Worm (Caenorhabditis elegans): ENCODE data around the gene Y44A6B.3.

The Y44A6B.3 gene

DNA sequence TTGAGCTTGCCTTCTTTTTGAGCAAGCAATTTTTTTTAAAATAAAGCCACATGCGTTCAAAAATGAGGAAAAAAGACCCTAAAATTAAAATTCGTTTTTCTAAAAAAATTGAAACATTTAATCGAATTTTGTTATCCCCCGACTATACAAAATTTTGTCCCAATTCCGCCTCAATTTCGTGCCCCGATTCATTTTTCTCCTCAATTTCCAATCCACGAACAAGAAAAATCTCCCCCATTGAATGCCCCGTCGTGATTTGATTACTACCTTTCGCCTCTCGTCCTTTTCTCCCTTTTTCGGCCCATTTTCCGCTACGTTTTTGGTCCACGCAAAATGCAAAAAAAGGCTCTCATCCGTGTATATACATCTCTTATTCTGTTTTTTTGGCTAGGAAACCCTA lies 13.7 kb upstream of the Y44A6B.3 start:
- TF ChIP-seq W03F9.2 (tag; optimal IDR thresholded peaks at IDR 0.05) (no peak), him-1 (tag; optimal IDR thresholded peaks at IDR 0.05) (no peak), dao-5 (tag; optimal IDR thresholded peaks at IDR 0.05) (no peak)

DNA sequence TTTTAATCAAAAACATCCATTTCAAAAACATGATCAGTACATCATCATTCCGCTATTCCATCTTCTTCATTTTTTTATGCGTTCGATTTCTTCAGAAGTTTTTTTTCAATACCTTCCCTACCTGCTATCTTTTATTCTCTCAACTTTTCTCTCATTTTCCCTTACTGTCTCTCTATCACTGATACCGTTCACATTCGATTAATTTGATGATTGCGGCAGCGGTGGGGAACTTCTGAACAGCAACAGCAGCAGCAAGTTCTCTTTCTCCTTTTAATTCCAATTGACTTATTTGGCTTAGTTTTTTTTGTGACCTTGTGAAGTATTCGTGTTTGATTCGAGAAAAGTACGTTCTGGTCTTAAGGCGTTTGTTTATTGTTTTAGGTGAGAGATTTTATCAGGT lies 10.6 kb upstream of the Y44A6B.3 start:
- TF ChIP-seq W03F9.2 (tag; optimal IDR thresholded peaks at IDR 0.05) (no peak), dao-5 (tag; optimal IDR thresholded peaks at IDR 0.05) (no peak), him-1 (tag; optimal IDR thresholded peaks at IDR 0.05) (no peak)

DNA sequence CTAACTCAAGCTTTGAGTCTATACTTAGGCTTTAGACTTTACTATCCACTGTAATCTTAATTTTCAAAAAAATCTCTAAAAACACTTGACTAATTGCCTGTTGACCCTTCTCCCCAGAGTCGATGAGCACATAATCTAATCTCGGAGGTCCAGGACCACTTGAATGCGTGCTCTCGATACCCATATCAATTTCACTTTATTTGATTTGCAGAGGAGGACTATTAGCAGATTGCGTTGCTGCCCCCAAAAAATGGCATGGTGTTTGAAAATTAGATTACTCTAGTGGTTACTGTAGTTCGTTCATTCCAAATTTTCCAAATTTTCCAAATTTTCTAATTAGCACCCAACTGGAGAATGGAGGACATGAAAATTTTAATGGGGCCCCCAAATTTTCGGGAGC lies 7.2 kb upstream of the Y44A6B.3 start:
- TF ChIP-seq dao-5 (tag; optimal IDR thresholded peaks at IDR 0.05) (no peak), him-1 (tag; optimal IDR thresholded peaks at IDR 0.05) (no peak), W03F9.2 (tag; optimal IDR thresholded peaks at IDR 0.05) (no peak)

DNA sequence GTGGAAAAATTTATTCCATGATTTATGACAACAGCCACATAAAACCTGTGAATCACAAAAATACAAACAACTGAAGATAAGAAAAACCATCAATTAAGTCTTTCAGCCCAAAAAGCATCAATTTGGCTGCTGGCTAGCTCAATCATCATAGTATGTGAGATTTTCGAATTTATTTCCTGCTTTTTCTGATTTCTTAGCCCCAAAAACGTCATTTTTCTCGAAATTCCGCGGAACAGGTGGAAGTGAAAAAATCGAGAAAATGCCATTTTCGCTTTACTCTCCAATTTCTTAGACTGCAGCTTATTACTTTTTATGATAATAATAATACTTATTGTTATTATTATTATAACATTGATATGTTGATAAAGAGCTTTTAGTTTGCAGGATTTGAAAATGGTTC lies 3.7 kb upstream of the Y44A6B.3 start, which contains the start of gene srxa-15:
TSS of gene srxa-15 (plus strand) at position 301 of the 400 bp plus-strand sequence.
- no peak for TF ChIP-seq W03F9.2 (tag; optimal IDR thresholded peaks at IDR 0.05)
- TF ChIP-seq dao-5 (tag; optimal IDR thresholded peaks at IDR 0.05), result no peak
- TF ChIP-seq him-1 (tag; optimal IDR thresholded peaks at IDR 0.05), result no peak

DNA sequence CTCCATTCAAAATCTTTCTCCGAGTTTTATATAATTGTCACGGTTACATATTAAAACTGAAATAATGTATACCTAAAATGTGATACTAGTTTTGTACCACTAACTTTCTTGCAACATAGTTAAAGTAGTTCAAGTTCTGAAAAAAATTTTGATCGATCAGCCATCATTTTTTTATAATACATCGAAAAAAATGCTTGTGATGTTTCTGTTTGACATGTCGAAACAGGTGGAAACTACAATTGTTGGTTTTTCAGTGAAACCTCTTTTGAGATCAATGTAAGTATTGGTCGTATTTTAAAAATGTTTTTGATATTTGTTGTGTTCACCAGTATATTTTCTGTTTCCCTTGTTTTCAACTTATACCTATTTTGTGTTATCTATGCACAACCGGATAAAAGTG lies 1.1 kb upstream of the Y44A6B.3 start, which contains the start of gene srxa-14:
TSS of gene srxa-14 (plus strand) at position 301 of the 400 bp plus-strand sequence.
- TF ChIP-seq dao-5 (tag; optimal IDR thresholded peaks at IDR 0.05) (no peak), him-1 (tag; optimal IDR thresholded peaks at IDR 0.05) (no peak), W03F9.2 (tag; optimal IDR thresholded peaks at IDR 0.05) (no peak)

DNA sequence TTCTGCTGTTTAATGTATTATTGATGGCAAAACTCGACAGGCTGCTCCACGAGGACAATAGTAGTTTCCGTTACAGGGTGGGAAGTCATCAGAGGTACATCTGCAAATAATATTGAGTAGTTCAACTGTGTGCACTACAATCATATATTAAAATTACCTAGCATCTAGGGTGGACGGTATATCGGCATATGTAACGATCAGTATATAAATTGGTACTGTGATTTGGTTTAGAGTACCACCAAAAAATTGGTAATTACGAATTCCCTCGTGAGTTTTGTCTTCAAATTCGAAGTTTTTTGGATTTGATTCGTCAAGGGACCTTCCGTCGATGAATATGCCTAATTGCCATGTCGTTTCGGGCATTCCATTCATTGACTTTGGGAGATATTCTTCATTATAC lies 1.4 kb downstream of the Y44A6B.3 start, which contains the start of gene ttr-13:
TSS of gene ttr-13 (minus strand) at position 101 of the 400 bp plus-strand sequence.
- TF ChIP-seq him-1 (tag; optimal IDR thresholded peaks at IDR 0.05) (no peak), dao-5 (tag; optimal IDR thresholded peaks at IDR 0.05) (no peak), W03F9.2 (tag; optimal IDR thresholded peaks at IDR 0.05) (no peak)

DNA sequence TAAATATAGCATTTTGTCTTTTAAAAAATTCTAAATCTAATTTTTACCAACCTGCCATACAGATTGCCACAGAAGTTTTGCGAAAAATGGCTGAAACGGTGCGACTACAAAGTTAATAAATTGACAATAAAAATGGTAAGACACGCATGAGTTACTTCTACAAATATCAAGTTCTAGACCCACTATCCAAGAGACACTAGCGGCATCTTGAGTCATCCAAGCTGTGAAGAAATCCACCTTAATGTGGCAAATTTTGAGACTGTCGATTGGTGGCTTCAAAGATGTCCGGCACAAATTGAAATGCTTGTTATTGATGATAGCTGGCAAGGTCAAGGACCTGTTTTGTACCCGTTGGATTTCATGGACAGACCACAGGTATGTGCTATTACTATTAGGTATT lies 3.9 kb downstream of the Y44A6B.3 start, which contains the start of gene F46B3.16:
TSS of gene F46B3.16 (plus strand) at position 301 of the 400 bp plus-strand sequence.
- no peak for TF ChIP-seq dao-5 (tag; optimal IDR thresholded peaks at IDR 0.05)
- TF ChIP-seq W03F9.2 (tag; optimal IDR thresholded peaks at IDR 0.05), result no peak
- TF ChIP-seq him-1 (tag; optimal IDR thresholded peaks at IDR 0.05), result no peak

DNA sequence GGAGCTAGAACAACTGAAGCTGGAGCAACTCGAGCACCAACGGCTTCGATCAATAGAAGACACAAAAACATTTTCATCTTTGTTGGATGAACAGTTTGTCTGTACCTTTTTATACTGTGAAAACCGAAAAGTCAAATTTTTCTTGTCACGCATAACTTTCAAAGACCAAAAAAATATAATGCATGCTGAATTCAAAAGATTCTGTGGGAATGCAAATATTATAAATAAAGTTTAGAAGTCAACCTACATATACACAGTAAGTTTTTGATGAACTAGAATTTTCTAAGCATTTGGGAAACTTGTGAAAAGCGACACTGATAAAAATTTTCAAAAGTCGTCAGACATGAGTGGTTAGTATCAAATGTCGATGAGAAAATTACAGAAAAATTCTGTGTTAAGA lies 4.6 kb downstream of the Y44A6B.3 start, which contains the start of gene F46B3.15:
TSS of gene F46B3.15 (minus strand) at position 101 of the 400 bp plus-strand sequence.
- TF ChIP-seq W03F9.2 (tag; optimal IDR thresholded peaks at IDR 0.05) (no peak), dao-5 (tag; optimal IDR thresholded peaks at IDR 0.05) (no peak), him-1 (tag; optimal IDR thresholded peaks at IDR 0.05) (no peak)

DNA sequence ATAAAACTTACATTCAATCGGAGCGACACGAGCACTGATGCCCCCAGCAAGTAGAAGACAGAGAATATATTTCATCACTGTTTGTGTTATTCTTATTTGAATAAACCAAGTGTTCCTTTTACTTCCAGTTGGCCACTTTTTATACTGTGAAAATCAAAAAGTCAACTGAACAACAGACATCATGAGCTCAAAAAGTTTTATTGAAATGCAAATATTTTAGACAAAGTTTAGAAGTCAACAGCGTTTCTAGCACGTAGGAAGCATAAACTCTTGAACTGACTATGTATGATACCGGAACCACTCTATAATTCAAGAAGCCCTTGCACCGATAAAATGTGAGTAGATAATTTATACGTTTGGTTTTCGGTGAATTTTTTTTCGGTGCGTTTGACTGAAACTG lies 7.0 kb downstream of the Y44A6B.3 start, which contains the start of gene F46B3.14:
TSS of gene F46B3.14 (minus strand) at position 101 of the 400 bp plus-strand sequence.
- TF ChIP-seq W03F9.2 (tag; optimal IDR thresholded peaks at IDR 0.05), result no peak
- TF ChIP-seq dao-5 (tag; optimal IDR thresholded peaks at IDR 0.05), result no peak
- TF ChIP-seq him-1 (tag; optimal IDR thresholded peaks at IDR 0.05), result no peak

DNA sequence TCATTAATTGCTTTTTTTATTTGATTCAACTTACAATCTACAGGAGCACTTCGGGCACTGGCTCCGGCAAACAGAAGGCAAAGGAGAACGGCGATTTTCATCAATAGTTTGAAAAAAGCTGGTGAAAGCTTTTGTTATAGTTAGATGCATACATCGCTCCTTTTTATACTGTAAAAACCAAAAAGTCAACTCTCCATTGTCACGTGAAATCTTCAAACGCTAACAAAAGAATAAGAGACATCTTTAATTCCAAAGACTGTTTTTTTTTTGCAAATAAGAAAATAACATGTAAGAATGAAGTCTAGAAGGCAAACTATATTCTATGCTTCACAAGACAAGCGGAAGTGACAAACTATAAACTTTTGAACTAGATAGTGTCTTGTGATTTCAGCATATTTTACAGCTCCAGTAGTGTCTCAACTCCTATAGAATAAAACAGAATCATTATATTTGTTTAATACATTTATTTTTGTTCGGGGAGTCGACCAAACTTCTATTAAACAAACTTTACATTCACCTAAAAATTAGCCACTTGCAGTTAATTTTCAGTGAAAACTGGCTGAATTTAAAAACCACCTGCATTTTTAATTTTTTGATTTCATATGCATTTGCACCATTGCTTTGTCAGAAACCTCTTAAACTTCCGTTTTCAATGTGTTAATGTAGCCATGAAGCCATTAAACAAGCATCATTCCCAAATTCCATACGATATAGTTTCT lies 12.0 kb downstream of the Y44A6B.3 start, which contains the start of the genes F46B3.9 and srz-18:
TSS of gene F46B3.9 (minus strand) at position 101 of the 719 bp plus-strand sequence.
TSS of gene srz-18 (plus strand) at position 669 of the 719 bp plus-strand sequence.
- TF ChIP-seq dao-5 (tag; optimal IDR thresholded peaks at IDR 0.05) (no peak), W03F9.2 (tag; optimal IDR thresholded peaks at IDR 0.05) (no peak)

DNA sequence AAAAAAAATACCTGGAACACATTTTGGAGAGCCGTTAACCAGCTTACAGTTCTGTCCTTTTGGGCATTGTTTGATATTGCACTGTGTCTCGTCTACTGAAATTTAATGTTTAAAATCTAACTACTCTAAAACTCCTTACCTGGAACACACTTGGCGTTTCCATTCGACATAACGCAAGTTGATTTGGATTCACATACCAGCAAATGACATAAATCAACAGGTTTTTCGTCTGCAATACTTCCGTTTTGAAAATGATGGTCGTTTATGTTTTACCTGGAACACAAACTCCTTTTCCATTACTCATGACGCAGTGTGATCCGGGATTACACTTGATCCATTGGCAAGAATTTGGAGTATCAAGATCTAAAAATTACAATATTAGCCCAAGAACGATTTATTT lies 13.0 kb downstream of the Y44A6B.3 start:
- no peak for TF ChIP-seq dao-5 (tag; optimal IDR thresholded peaks at IDR 0.05)
- no peak for TF ChIP-seq W03F9.2 (tag; optimal IDR thresholded peaks at IDR 0.05)
- no peak for TF ChIP-seq him-1 (tag; optimal IDR thresholded peaks at IDR 0.05)

DNA sequence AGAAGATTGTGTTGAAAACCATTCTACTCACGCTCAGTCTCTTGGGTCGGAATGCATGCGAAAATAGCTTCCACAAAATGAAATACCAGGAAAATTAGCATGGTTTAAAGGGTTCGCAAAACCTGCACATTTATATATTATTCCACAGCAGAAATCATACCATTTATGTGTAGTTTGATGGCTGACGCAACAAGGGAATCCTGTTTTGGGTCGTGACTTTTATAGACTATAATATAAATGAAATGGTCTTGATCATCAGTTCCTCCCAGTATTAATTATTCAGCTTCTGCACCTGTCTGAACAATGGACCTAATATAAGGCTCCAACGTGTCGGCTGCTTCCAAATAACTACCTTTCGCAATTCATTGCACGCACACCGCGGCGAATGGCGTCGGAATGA lies 15.2 kb downstream of the Y44A6B.3 start, which contains the start of gene F46B3.8:
TSS of gene F46B3.8 (minus strand) at position 101 of the 400 bp plus-strand sequence.
- TF ChIP-seq dao-5 (tag; optimal IDR thresholded peaks at IDR 0.05) (no peak), him-1 (tag; optimal IDR thresholded peaks at IDR 0.05) (no peak), W03F9.2 (tag; optimal IDR thresholded peaks at IDR 0.05) (no peak)

DNA sequence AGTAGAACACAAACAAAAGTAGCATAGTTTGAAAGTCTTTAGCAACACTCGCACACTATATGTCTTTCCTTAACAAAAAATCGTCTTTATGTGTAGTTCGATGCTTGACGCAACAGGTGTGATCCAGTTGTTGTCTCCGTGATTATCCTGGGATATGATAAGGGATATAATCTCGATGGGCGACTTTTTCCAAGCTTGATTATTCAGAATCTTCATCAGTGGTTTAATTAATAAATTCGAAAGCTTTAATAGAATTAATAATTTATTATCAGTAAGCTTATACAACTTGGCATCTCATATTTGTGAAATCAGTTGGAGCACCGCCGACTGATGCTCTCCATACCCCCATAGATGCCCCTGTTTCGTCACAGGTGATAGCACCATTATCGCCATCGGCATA lies 19.6 kb downstream of the Y44A6B.3 start, which contains the start of gene F46B3.7:
TSS of gene F46B3.7 (minus strand) at position 101 of the 400 bp plus-strand sequence.
- TF ChIP-seq W03F9.2 (tag; optimal IDR thresholded peaks at IDR 0.05) (no peak), dao-5 (tag; optimal IDR thresholded peaks at IDR 0.05) (no peak), him-1 (tag; optimal IDR thresholded peaks at IDR 0.05) (no peak)

DNA sequence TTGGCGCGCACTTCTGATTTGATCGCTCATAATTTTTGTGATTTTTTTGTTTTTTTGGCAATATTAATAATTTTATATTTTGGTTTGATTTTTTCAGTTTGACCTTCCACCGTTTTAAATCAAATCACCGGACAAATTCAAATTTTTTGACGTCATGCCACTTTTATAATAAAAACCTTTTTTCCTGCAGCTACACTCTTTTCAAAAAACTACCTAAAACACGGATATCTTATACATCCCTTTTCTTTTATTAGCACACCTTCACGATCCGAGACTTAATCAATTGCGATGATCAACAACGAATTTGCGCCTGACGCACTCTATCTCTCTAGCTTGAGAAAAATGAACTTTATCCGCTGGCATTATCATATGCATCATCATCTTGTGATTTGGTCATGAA lies 28.8 kb downstream of the Y44A6B.3 start, which contains the start of gene grd-2:
TSS of gene grd-2 (plus strand) at position 301 of the 400 bp plus-strand sequence.
- TF ChIP-seq dao-5 (tag; optimal IDR thresholded peaks at IDR 0.05) (no peak), him-1 (tag; optimal IDR thresholded peaks at IDR 0.05) (no peak), W03F9.2 (tag; optimal IDR thresholded peaks at IDR 0.05) (no peak)

All from whole organism, L4/young adult.